Fruit fly (Drosophila melanogaster): ENCODE measurements around the gene CG46468.
A peak's percentile ranks its signal among the peaks of the same experiment; 100 is the strongest.

CG46468 gene

dm6 chr2L:9502786-9503443 is 62.3 kb downstream of the CG46468 start (continued):
- TF ChIP-seq Hsf (GFP tag; optimal IDR thresholded peaks at IDR 0.05) (peak; percentile 72), inv (GFP tag; IDR thresholded peaks at IDR 0.05; ENCODE audit: partially characterized antibody) (no peak), CG4707 (GFP tag; optimal IDR thresholded peaks at IDR 0.05) (peak; percentile 37), Ets65A (GFP tag) (no peak), Usf (GFP tag; optimal IDR thresholded peaks at IDR 0.05) (peak; percentile 24), hkb (optimal IDR thresholded peaks at IDR 0.05) (no peak), hkb (GFP tag; IDR thresholded peaks at IDR 0.05) (peak; percentile 92), br (optimal IDR thresholded peaks at IDR 0.05) (no peak), NFAT (GFP tag; IDR thresholded peaks at IDR 0.05) (no peak), CG31388 (GFP tag; optimal IDR thresholded peaks at IDR 0.05) (no peak), HLHmδ (GFP tag; optimal IDR thresholded peaks at IDR 0.05) (no peak), CG15696 (tag; optimal IDR thresholded peaks at IDR 0.05) (no peak), Bteb2 (GFP tag; optimal IDR thresholded peaks at IDR 0.05) (peak; percentile 63), CG3847 (GFP tag; IDR thresholded peaks at IDR 0.05) (peak; percentile 61; the same call in 1 of the 2 replicates), eyg (GFP tag; optimal IDR thresholded peaks at IDR 0.05) (no peak), CG42726 (GFP tag; IDR thresholded peaks at IDR 0.05; ENCODE audit: partially characterized antibody) (no peak), Awh (GFP tag; IDR thresholded peaks at IDR 0.05) (peak; percentile 78; the same call in 1 of the 2 replicates), da (GFP tag; optimal IDR thresholded peaks at IDR 0.05) (no peak), NK7.1 (GFP tag; optimal IDR thresholded peaks at IDR 0.05) (no peak), lilli (GFP tag; optimal IDR thresholded peaks at IDR 0.05) (peak; percentile 59), pb (GFP tag; optimal IDR thresholded peaks at IDR 0.05) (no peak), CG2875 (GFP tag; optimal IDR thresholded peaks at IDR 0.05) (peak; percentile 55), z (GFP tag; IDR thresholded peaks at IDR 0.05) (no peak), CG8944 (GFP tag; optimal IDR thresholded peaks at IDR 0.05) (peak; percentile 9), scrt (GFP tag; optimal IDR thresholded peaks at IDR 0.05) (peak; percentile 26), CG17328 (GFP tag; IDR thresholded peaks at IDR 0.05) (peak; percentile 80), CG32767 (GFP tag; IDR thresholded peaks at IDR 0.05) (peak; percentile 62; the same call in 1 of the 2 replicates), Six4 (GFP tag; optimal IDR thresholded peaks at IDR 0.05) (no peak), Sin3A (optimal IDR thresholded peaks at IDR 0.05) (no peak), Abd-B (GFP tag; optimal IDR thresholded peaks at IDR 0.05) (peak; percentile 29), CG14667 (GFP tag; IDR thresholded peaks at IDR 0.05) (no peak; the same call in 1 of the 2 replicates), CTCF (GFP tag; optimal IDR thresholded peaks at IDR 0.05) (no peak), Fer1 (GFP tag; optimal IDR thresholded peaks at IDR 0.05) (peak; percentile 62), twi (tag; optimal IDR thresholded peaks at IDR 0.05) (no peak), CG17568 (GFP tag; optimal IDR thresholded peaks at IDR 0.05) (peak; percentile 67), CG6175 (GFP tag; IDR thresholded peaks at IDR 0.05) (no peak), Hr51 (GFP tag; optimal IDR thresholded peaks at IDR 0.05) (peak; percentile 24 to 84), eve (GFP tag; optimal IDR thresholded peaks at IDR 0.05) (peak in 1 of 2 experiments; percentile 36), ranshi (GFP tag; IDR thresholded peaks at IDR 0.05) (peak; percentile 76; the same call in 1 of the 2 replicates), onecut (GFP tag; IDR thresholded peaks at IDR 0.05) (peak; percentile 54), CG7271 (tag; optimal IDR thresholded peaks at IDR 0.05) (no peak), CG8478 (optimal IDR thresholded peaks at IDR 0.05) (no peak), jing (GFP tag; optimal IDR thresholded peaks at IDR 0.05) (no peak), CG12942 (GFP tag; optimal IDR thresholded peaks at IDR 0.05) (peak; percentile 2), wor (GFP tag; IDR thresholded peaks at IDR 0.05) (peak; percentile 70), Sox100B (GFP tag; optimal IDR thresholded peaks at IDR 0.05) (peak; percentile 67), sens (GFP tag) (peak; percentile 94), Fer2 (tag; optimal IDR thresholded peaks at IDR 0.05) (no peak), Ada2b (GFP tag; IDR thresholded peaks at IDR 0.05) (peak; percentile 85), CG31365 (tag; optimal IDR thresholded peaks at IDR 0.05) (no peak), gsb (GFP tag; IDR thresholded peaks at IDR 0.05) (peak; percentile 41; the same call in 1 of the 2 replicates), Bgb (GFP tag; IDR thresholded peaks at IDR 0.05; ENCODE audit: partially characterized antibody) (0 out of 2 replicates have a peak, but pooled peaks have one; percentile 28)
